Fruit fly (Drosophila melanogaster) whole organism, prepupa: ENCODE results near the gene eIF2beta.

Experiments used
- CG10631 ChIP-seq: fragments of 200-800 bp; sonication (Bioruptor generic); optimal IDR thresholded peaks from 2 replicates; lab custom pipeline; 2016; ENCODE audit warnings: missing biosample characterization, missing genetic modification characterization
- CG10669 ChIP-seq: fragments of 200-800 bp; sonication (Bioruptor generic); optimal IDR thresholded peaks from 3 replicates; lab custom pipeline; 2018; ENCODE audit warnings: missing biosample characterization, mild to moderate bottlenecking, missing genetic modification characterization, moderate library complexity
- CG11762 ChIP-seq: fragments of 200-800 bp; sonication (Bioruptor generic); optimal IDR thresholded peaks from 3 replicates; lab custom pipeline; 2016; ENCODE audit warnings: missing biosample characterization, missing genetic modification characterization; ENCODE audit not compliant: insufficient read depth
- CG11902 ChIP-seq: fragments of 200-800 bp; sonication (Bioruptor generic); optimal IDR thresholded peaks from 3 replicates; lab custom pipeline; 2016; ENCODE audit warnings: missing biosample characterization, missing genetic modification characterization
- CG15336 ChIP-seq: fragments of 200-800 bp; sonication (Bioruptor generic); IDR thresholded peaks from 2 replicates; pipeline ENCODE4 v1.3.6; 2022; ENCODE audit warnings: missing biosample characterization, missing genetic modification characterization
- CG1621 ChIP-seq: fragments of 200-800 bp; sonication (Bioruptor generic); optimal IDR thresholded peaks from 3 replicates; lab custom pipeline; 2018; ENCODE audit warnings: missing biosample characterization, mild to moderate bottlenecking, missing genetic modification characterization
- CG16779 ChIP-seq: fragments of 200-800 bp; sonication (Bioruptor generic); optimal IDR thresholded peaks from 3 replicates; lab custom pipeline; 2017; ENCODE audit warnings: missing biosample characterization, mild to moderate bottlenecking, missing genetic modification characterization
- CG3032 ChIP-seq: fragments of 200-800 bp; optimal IDR thresholded peaks from 2 replicates; lab custom pipeline; 2019; ENCODE audit warnings: missing biosample characterization, mild to moderate bottlenecking, missing genetic modification characterization, moderate library complexity
- CG31627 ChIP-seq: fragments of 200-800 bp; sonication (Bioruptor generic); optimal IDR thresholded peaks from 3 replicates; lab custom pipeline; 2016; ENCODE audit warnings: missing biosample characterization, missing genetic modification characterization
- CG32006 ChIP-seq: fragments of 200-800 bp; sonication (Bioruptor generic); optimal IDR thresholded peaks from 3 replicates; lab custom pipeline; 2017; ENCODE audit warnings: missing biosample characterization, mild to moderate bottlenecking, missing genetic modification characterization
- CG34406 ChIP-seq: fragments of 200-800 bp; sonication (Bioruptor generic); optimal IDR thresholded peaks from 3 replicates; lab custom pipeline; 2016; ENCODE audit warnings: missing biosample characterization, missing genetic modification characterization
- CG3919 ChIP-seq: fragments of 200-800 bp; sonication (Bioruptor generic); optimal IDR thresholded peaks from 3 replicates; lab custom pipeline; 2016; ENCODE audit warnings: missing biosample characterization, missing genetic modification characterization
- CG6163 ChIP-seq: fragments of 200-800 bp; sonication (Bioruptor generic); IDR thresholded peaks from 3 replicates; pipeline ENCODE4 v1.3.6; 2022; ENCODE audit warnings: missing biosample characterization, missing genetic modification characterization
- CG6276 ChIP-seq: fragments of 200-800 bp; sonication (Bioruptor generic); optimal IDR thresholded peaks from 2 replicates; lab custom pipeline; 2017; ENCODE audit warnings: missing biosample characterization, mild to moderate bottlenecking, missing genetic modification characterization
- CG6792 ChIP-seq: fragments of 200-800 bp; sonication (Bioruptor generic); optimal IDR thresholded peaks from 3 replicates; lab custom pipeline; 2016; ENCODE audit warnings: missing biosample characterization, missing genetic modification characterization
- CG6808 ChIP-seq: fragments of 200-800 bp; sonication (Bioruptor generic); optimal IDR thresholded peaks from 3 replicates; lab custom pipeline; 2017; ENCODE audit warnings: missing biosample characterization, missing genetic modification characterization, mild to moderate bottlenecking, moderate library complexity, missing genetic modification reagents
- CG6854 ChIP-seq: fragments of 200-800 bp; sonication (Bioruptor generic); optimal IDR thresholded peaks from 2 replicates; lab custom pipeline; 2017; ENCODE audit warnings: missing biosample characterization, mild to moderate bottlenecking, missing genetic modification characterization
- CG7368 ChIP-seq: fragments of 200-800 bp; sonication (Bioruptor generic); optimal IDR thresholded peaks from 3 replicates; lab custom pipeline; 2016; ENCODE audit warnings: missing biosample characterization, missing genetic modification characterization
- CG8119 ChIP-seq: fragments of 200-800 bp; sonication (Bioruptor generic); IDR thresholded peaks from 3 replicates; pipeline ENCODE4 v1.3.6; 2022; ENCODE audit warnings: missing biosample characterization, missing genetic modification characterization
- CG8319 ChIP-seq: fragments of 200-800 bp; sonication (Bioruptor generic); optimal IDR thresholded peaks from 3 replicates; lab custom pipeline; 2016; ENCODE audit warnings: missing biosample characterization, missing genetic modification characterization
- CG8632 ChIP-seq: fragments of 200-800 bp; sonication (Bioruptor generic); optimal IDR thresholded peaks from 3 replicates; lab custom pipeline; 2016; ENCODE audit warnings: missing biosample characterization, missing genetic modification characterization
- CG9139 ChIP-seq: fragments of 200-800 bp; sonication (Bioruptor generic); optimal IDR thresholded peaks from 3 replicates; lab custom pipeline; 2017; ENCODE audit warnings: missing biosample characterization, mild to moderate bottlenecking, missing genetic modification characterization
- Eip78C ChIP-seq: fragments of 200-800 bp; sonication (Bioruptor generic); peaks from one replicate; lab custom pipeline; 2016; ENCODE audit warnings: missing biosample characterization, missing genetic modification characterization
- Eip93F ChIP-seq: fragments of 200-800 bp; sonication (Bioruptor generic); optimal IDR thresholded peaks from 2 replicates; lab custom pipeline; 2016; ENCODE audit warnings: missing biosample characterization, mild to moderate bottlenecking, missing genetic modification characterization
- Ets21C ChIP-seq: fragments of 200-800 bp; sonication (Bioruptor generic); optimal IDR thresholded peaks from 3 replicates; lab custom pipeline; 2016; ENCODE audit warnings: missing biosample characterization, missing genetic modification characterization
- Ets96B ChIP-seq: fragments of 200-800 bp; optimal IDR thresholded peaks from 2 replicates; lab custom pipeline; 2019; ENCODE audit warnings: missing biosample characterization, mild to moderate bottlenecking, missing genetic modification characterization, moderate library complexity
- Gug ChIP-seq: fragments of 200-800 bp; sonication (Bioruptor generic); IDR thresholded peaks from 2 replicates; pipeline ENCODE4 v1.3.6; 2022; ENCODE audit warnings: missing biosample characterization, missing genetic modification characterization
- Hr39 ChIP-seq: fragments of 200-800 bp; sonication (Bioruptor generic); optimal IDR thresholded peaks from 2 replicates; lab custom pipeline; 2016; ENCODE audit warnings: missing biosample characterization, missing genetic modification characterization
- Hr4 ChIP-seq: fragments of 200-800 bp; sonication (Bioruptor generic); optimal IDR thresholded peaks from 3 replicates; lab custom pipeline; 2016; ENCODE audit warnings: missing biosample characterization, missing genetic modification characterization
- Lpt ChIP-seq: fragments of 200-800 bp; sonication (Bioruptor generic); optimal IDR thresholded peaks from 3 replicates; lab custom pipeline; 2016; ENCODE audit warnings: missing biosample characterization, missing genetic modification characterization
- Met ChIP-seq: fragments of 200-800 bp; sonication (Bioruptor generic); optimal IDR thresholded peaks from 3 replicates; lab custom pipeline; 2016; ENCODE audit warnings: missing biosample characterization, missing genetic modification characterization
- Smox ChIP-seq: fragments of 200-800 bp; sonication (Bioruptor generic); optimal IDR thresholded peaks from 3 replicates; lab custom pipeline; 2016; ENCODE audit warnings: missing biosample characterization, missing genetic modification characterization
- Sox102F ChIP-seq: fragments of 200-800 bp; sonication (Bioruptor generic); optimal IDR thresholded peaks from 2 replicates; lab custom pipeline; 2016; ENCODE audit warnings: missing biosample characterization, mild to moderate bottlenecking, missing genetic modification characterization
- Sox14 ChIP-seq: fragments of 200-800 bp; sonication (Bioruptor generic); optimal IDR thresholded peaks from 3 replicates; lab custom pipeline; 2016; ENCODE audit warnings: missing biosample characterization, missing genetic modification characterization
- Sox15 ChIP-seq: fragments of 200-800 bp; sonication (Bioruptor generic); optimal IDR thresholded peaks from 3 replicates; lab custom pipeline; 2016; ENCODE audit warnings: missing biosample characterization, missing genetic modification characterization
- achi ChIP-seq: fragments of 200-800 bp; sonication (Bioruptor generic); optimal IDR thresholded peaks from 3 replicates; lab custom pipeline; 2016; ENCODE audit warnings: missing biosample characterization, missing genetic modification characterization
- acj6 ChIP-seq: fragments of 200-800 bp; sonication (Bioruptor generic); optimal IDR thresholded peaks from 3 replicates; lab custom pipeline; 2016; ENCODE audit warnings: missing biosample characterization, missing genetic modification characterization
- cyc ChIP-seq: fragments of 200-800 bp; sonication (Bioruptor generic); optimal IDR thresholded peaks from 3 replicates; lab custom pipeline; 2016; ENCODE audit warnings: missing biosample characterization, missing genetic modification characterization
- dac ChIP-seq: fragments of 200-800 bp; sonication (Bioruptor generic); optimal IDR thresholded peaks from 2 replicates; lab custom pipeline; 2017; ENCODE audit warnings: missing biosample characterization, mild to moderate bottlenecking, missing genetic modification characterization
- dsx ChIP-seq: fragments of 200-800 bp; optimal IDR thresholded peaks from 3 replicates; lab custom pipeline; 2019; ENCODE audit warnings: missing biosample characterization, mild to moderate bottlenecking, missing genetic modification characterization, moderate library complexity; ENCODE audit not compliant: poor library complexity, severe bottlenecking
- eg ChIP-seq: fragments of 200-800 bp; sonication (Bioruptor generic); IDR thresholded peaks from 3 replicates; pipeline ENCODE4 v1.3.6; 2022; ENCODE audit warnings: missing biosample characterization, missing genetic modification characterization
- fd59A ChIP-seq: fragments of 200-800 bp; sonication (Bioruptor generic); optimal IDR thresholded peaks from 2 replicates; lab custom pipeline; 2017; ENCODE audit warnings: missing biosample characterization, mild to moderate bottlenecking, missing genetic modification characterization, missing genetic modification reagents
- fd85E ChIP-seq: fragments of 200-800 bp; sonication (Bioruptor generic); optimal IDR thresholded peaks from 3 replicates; lab custom pipeline; 2016; ENCODE audit warnings: missing biosample characterization, missing genetic modification characterization
- fkh ChIP-seq: fragments of 200-800 bp; sonication (Bioruptor generic); optimal IDR thresholded peaks from 3 replicates; lab custom pipeline; 2017; ENCODE audit warnings: missing biosample characterization, mild to moderate bottlenecking, missing genetic modification characterization, moderate library complexity
- lz ChIP-seq: fragments of 200-800 bp; sonication (Bioruptor generic); optimal IDR thresholded peaks from 3 replicates; lab custom pipeline; 2016; ENCODE audit warnings: missing biosample characterization, missing genetic modification characterization
- net ChIP-seq: fragments of 200-800 bp; sonication (Bioruptor generic); optimal IDR thresholded peaks from 3 replicates; lab custom pipeline; 2016; ENCODE audit warnings: missing biosample characterization, missing genetic modification characterization
- pdm3 ChIP-seq: fragments of 200-800 bp; sonication (Bioruptor generic); optimal IDR thresholded peaks from 3 replicates; lab custom pipeline; 2016; ENCODE audit warnings: missing biosample characterization, missing genetic modification characterization
- salr ChIP-seq, 2 experiments: fragments of 200-800 bp; sonication (Bioruptor generic); optimal IDR thresholded peaks; 3 replicates each; lab custom pipeline; 2016 to 2018; ENCODE audit warnings: missing biosample characterization in 2 of 2, missing genetic modification characterization in 2 of 2, mild to moderate bottlenecking in 1 of 2
- spab ChIP-seq: fragments of 200-800 bp; sonication (Bioruptor generic); optimal IDR thresholded peaks from 2 replicates; lab custom pipeline; 2017; ENCODE audit warnings: missing biosample characterization, mild to moderate bottlenecking, missing genetic modification characterization, missing genetic modification reagents
- ss ChIP-seq, 2 experiments: fragments of 200-800 bp; sonication (Bioruptor generic); optimal IDR thresholded peaks; 2 replicates in 1 of 2; 3 replicates in 1 of 2; lab custom pipeline; 2017 to 2018; ENCODE audit warnings: mild to moderate bottlenecking in 2 of 2, missing biosample characterization in 2 of 2, missing genetic modification characterization in 2 of 2, moderate library complexity in 1 of 2
- svp ChIP-seq: fragments of 200-800 bp; sonication (Bioruptor generic); peaks from one replicate; lab custom pipeline; 2016; ENCODE audit warnings: missing biosample characterization, missing genetic modification characterization
- topi ChIP-seq: fragments of 200-800 bp; sonication (Bioruptor generic); optimal IDR thresholded peaks from 3 replicates; lab custom pipeline; 2016; ENCODE audit warnings: missing biosample characterization, missing genetic modification characterization
- vri ChIP-seq: fragments of 200-800 bp; sonication (Bioruptor generic); optimal IDR thresholded peaks from 3 replicates; lab custom pipeline; 2016; ENCODE audit warnings: missing biosample characterization, mild to moderate bottlenecking, missing genetic modification characterization

The eIF2beta gene

dm6 chr3L:12572366-12572765 is 45.8 kb upstream of the eIF2beta start, which contains the start of gene sowah:
Gene sowah (minus strand): TSS chr3L:12572542.
- TF ChIP-seq CG3919 (GFP tag; lab: Kevin White, UChicago) (peak; percentile 41), CG6808 (GFP tag; lab: Kevin White, UChicago) (no peak), Met (GFP tag; lab: Kevin White, UChicago) (peak; percentile 35), Smox (GFP tag; lab: Kevin White, UChicago) (no peak), Sox14 (GFP tag; lab: Kevin White, UChicago) (peak; percentile 77), topi (peak; percentile 39), CG32006 (GFP tag; lab: Kevin White, UChicago) (peak; percentile 22), eg (GFP tag; lab: Robert Waterston, UW) (no peak), spab (GFP tag; lab: Kevin White, UChicago) (no peak), CG15336 (GFP tag; lab: Robert Waterston, UW) (0 out of 2 replicates have a peak, but pooled peaks have one; percentile 14), fd85E (no peak), CG8319 (GFP tag; lab: Kevin White, UChicago) (no peak), salr (GFP tag; optimal IDR thresholded peaks at IDR 0.05; lab: Kevin White, UChicago) (peak in 1 of 2 experiments; percentile 37), Lpt (no peak), CG8119 (no peak), Hr39 (GFP tag; lab: Kevin White, UChicago) (peak; percentile 41), Eip78C (GFP tag; lab: Kevin White, UChicago) (peak; percentile 62), CG6276 (GFP tag; lab: Kevin White, UChicago) (no peak), CG34406 (GFP tag; lab: Kevin White, UChicago) (no peak), CG7368 (no peak), CG6163 (no peak), Hr4 (GFP tag; lab: Kevin White, UChicago) (peak; percentile 13), vri (GFP tag; lab: Kevin White, UChicago) (no peak), Ets96B (tag; lab: Kevin White, UChicago) (peak; percentile 24), CG31627 (peak; percentile 48), fd59A (GFP tag; lab: Kevin White, UChicago) (no peak), dac (GFP tag; lab: Kevin White, UChicago) (no peak), Eip93F (GFP tag; lab: Kevin White, UChicago) (no peak), Sox102F (GFP tag; lab: Kevin White, UChicago) (no peak), CG6792 (no peak), CG1621 (tag; lab: Kevin White, UChicago) (peak; percentile 18), dsx (GFP tag; lab: Kevin White, UChicago) (peak; percentile 27), pdm3 (GFP tag; lab: Kevin White, UChicago) (peak; percentile 15), Gug (GFP tag; lab: Robert Waterston, UW) (peak; percentile 38; the same call in 1 of the 2 replicates), svp (GFP tag; lab: Kevin White, UChicago) (no peak), net (no peak), CG8632 (no peak), CG3032 (tag; lab: Kevin White, UChicago) (peak; percentile 58), CG10669 (peak; percentile 17), ss (GFP tag; optimal IDR thresholded peaks at IDR 0.05; lab: Kevin White, UChicago) (peak in 1 of 2 experiments; percentile 14), acj6 (no peak), CG10631 (no peak), CG9139 (GFP tag; lab: Kevin White, UChicago) (no peak), cyc (GFP tag; lab: Kevin White, UChicago) (peak; percentile 54), CG11762 (no peak), achi (GFP tag; lab: Kevin White, UChicago) (no peak), Sox15 (GFP tag; lab: Kevin White, UChicago) (no peak), CG11902 (peak; percentile 8), lz (GFP tag; lab: Kevin White, UChicago) (no peak), fkh (GFP tag; lab: Kevin White, UChicago) (peak; percentile 97), CG6854 (GFP tag; lab: Kevin White, UChicago) (no peak), CG16779 (tag; lab: Kevin White, UChicago) (no peak), Ets21C (GFP tag; lab: Kevin White, UChicago) (peak; percentile 7)
